Fruit fly (Drosophila melanogaster): ENCODE data around the gene Mcm10.
A peak's percentile ranks its signal among the peaks of the same experiment; 100 is the strongest.

The Mcm10 gene

DNA sequence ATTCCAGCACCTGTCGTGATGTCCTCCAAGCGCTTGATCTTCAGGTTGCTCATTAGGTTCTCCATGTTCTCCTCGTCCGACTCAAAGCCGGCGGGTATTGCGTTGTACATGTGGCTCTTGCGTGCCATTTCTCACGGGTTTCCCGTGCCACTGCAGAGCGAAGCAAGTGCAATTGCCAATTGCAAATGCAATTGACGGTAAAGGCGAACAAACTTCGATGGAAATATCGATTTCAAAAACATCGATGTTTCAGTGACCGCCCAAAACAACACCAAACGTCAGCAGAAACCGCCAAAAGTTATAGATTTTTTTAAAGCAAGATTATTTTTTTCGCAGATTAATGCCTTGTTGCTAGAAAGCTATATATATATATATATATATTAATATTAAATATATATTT is 16.9 kb upstream of the Mcm10 start, which contains the start of gene Nbr:
Nbr (minus strand) TSS at position 209 of the 400 bp plus-strand sequence.
- TF ChIP-seq Hr83 (GFP tag; optimal IDR thresholded peaks at IDR 0.05; ENCODE audit: poor library complexity, severe bottlenecking) (peak; percentile 49), lola (GFP tag; optimal IDR thresholded peaks at IDR 0.05) (no peak), Rel (GFP tag; optimal IDR thresholded peaks at IDR 0.05) (no peak), Rel (tag; optimal IDR thresholded peaks at IDR 0.05) (peak; percentile 13), Vsx2 (GFP tag; optimal IDR thresholded peaks at IDR 0.05; ENCODE audit: partially characterized antibody) (no peak), rgr (GFP tag; optimal IDR thresholded peaks at IDR 0.05) (peak; percentile 35), Dif (GFP tag; optimal IDR thresholded peaks at IDR 0.05; ENCODE audit: partially characterized antibody) (peak; percentile 58), Sp1 (GFP tag; optimal IDR thresholded peaks at IDR 0.05) (no peak)

DNA sequence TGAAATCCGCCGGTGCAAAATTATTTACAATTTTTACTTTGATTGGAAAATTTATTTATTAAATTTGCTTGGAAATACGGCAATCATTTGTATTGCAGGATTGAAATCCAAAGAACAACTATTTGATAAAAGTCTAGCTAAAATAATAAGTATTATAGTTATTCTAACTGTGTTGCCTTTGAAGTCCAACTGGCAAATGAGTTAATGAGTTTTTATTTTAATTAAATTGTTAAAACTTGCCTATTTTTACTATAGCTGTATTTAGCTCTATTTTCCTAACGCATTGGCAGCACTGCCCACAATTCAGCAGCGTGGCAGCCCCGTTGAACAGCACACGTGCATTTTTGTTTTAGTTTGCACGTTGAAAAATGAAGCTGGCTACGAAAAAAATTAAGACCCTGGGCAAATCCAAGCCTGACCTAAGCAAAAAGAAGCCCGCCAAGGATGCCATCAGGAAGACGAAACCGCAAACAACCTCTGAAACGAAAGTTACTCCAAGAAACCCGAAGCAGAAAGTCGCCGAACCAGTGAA is 16.4 kb upstream of the Mcm10 start, which contains the start of gene Noc2:
Noc2 (plus strand) TSS at position 331 of the 532 bp plus-strand sequence.
- no peak for TF ChIP-seq CG32264 (GFP tag; optimal IDR thresholded peaks at IDR 0.05)
- no peak for TF ChIP-seq usp (GFP tag; optimal IDR thresholded peaks at IDR 0.05)
- TF ChIP-seq OdsH (GFP tag; optimal IDR thresholded peaks at IDR 0.05), result peak; percentile 15
- peak; percentile 61 for TF ChIP-seq h (GFP tag; optimal IDR thresholded peaks at IDR 0.05)
- peak; percentile 43 for TF ChIP-seq rgr (GFP tag; optimal IDR thresholded peaks at IDR 0.05)
- TF ChIP-seq jim (GFP tag; optimal IDR thresholded peaks at IDR 0.05), result peak; percentile 67
- TF ChIP-seq pan (optimal IDR thresholded peaks at IDR 0.05), result no peak
- TF ChIP-seq sv (GFP tag; optimal IDR thresholded peaks at IDR 0.05), result peak; percentile 7
- peak; percentile 26 for TF ChIP-seq Sp1 (GFP tag; optimal IDR thresholded peaks at IDR 0.05)
- TF ChIP-seq fru (GFP tag; optimal IDR thresholded peaks at IDR 0.05), result peak; percentile 45
- no peak for TF ChIP-seq Rel (GFP tag; optimal IDR thresholded peaks at IDR 0.05)
- TF ChIP-seq Rel (tag; optimal IDR thresholded peaks at IDR 0.05), result peak; percentile 81
- no peak for TF ChIP-seq br (GFP tag; optimal IDR thresholded peaks at IDR 0.05)
- no peak for TF ChIP-seq N (GFP tag; optimal IDR thresholded peaks at IDR 0.05)
- TF ChIP-seq dl (GFP tag; optimal IDR thresholded peaks at IDR 0.05; ENCODE audit: insufficient read depth in 1 of 2, partially characterized antibody in 2 of 2), result no peak
- peak; percentile 35 for TF ChIP-seq Hr83 (GFP tag; optimal IDR thresholded peaks at IDR 0.05; ENCODE audit: poor library complexity, severe bottlenecking)
- peak; percentile 59 for TF ChIP-seq HLH106 (tag; optimal IDR thresholded peaks at IDR 0.05)
- TF ChIP-seq Dif (GFP tag; optimal IDR thresholded peaks at IDR 0.05; ENCODE audit: partially characterized antibody), result no peak
- peak in 1 of 2 experiments; percentile 73 for TF ChIP-seq foxo (GFP tag; optimal IDR thresholded peaks at IDR 0.05)
- TF ChIP-seq Hnf4 (GFP tag; optimal IDR thresholded peaks at IDR 0.05), result peak; percentile 21
- peak; percentile 44 for TF ChIP-seq dmrt93B (GFP tag; optimal IDR thresholded peaks at IDR 0.05)
- peak; percentile 52 for TF ChIP-seq woc (GFP tag; optimal IDR thresholded peaks at IDR 0.05)
- peak; percentile 44 for TF ChIP-seq psq (GFP tag; optimal IDR thresholded peaks at IDR 0.05)
- TF ChIP-seq Myc (optimal IDR thresholded peaks at IDR 0.05), result peak; percentile 78
- TF ChIP-seq ey (GFP tag; optimal IDR thresholded peaks at IDR 0.05), result peak; percentile 46

DNA sequence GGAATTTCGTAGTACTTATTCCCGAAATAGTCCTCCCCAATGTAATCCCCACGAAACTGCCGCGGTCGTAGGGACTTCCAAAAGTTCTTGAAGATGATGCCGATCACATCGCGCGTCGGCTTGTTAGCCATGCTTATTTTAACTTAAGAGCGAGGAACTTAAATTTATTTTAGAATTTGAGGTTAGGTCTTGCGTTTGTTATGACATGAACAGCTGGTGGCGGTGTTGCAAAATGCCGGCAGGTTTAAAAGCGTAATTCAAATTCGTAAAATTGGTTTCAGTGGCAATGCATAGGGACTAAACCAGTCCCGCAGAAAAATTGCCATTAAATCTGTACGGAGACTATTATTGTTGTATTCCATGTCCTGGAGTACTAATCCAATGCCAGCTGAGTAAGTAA is 13.3 kb upstream of the Mcm10 start:
- no peak for TF ChIP-seq OdsH (GFP tag; optimal IDR thresholded peaks at IDR 0.05)
- no peak for TF ChIP-seq ey (GFP tag; optimal IDR thresholded peaks at IDR 0.05)
- TF ChIP-seq jim (GFP tag; optimal IDR thresholded peaks at IDR 0.05), result no peak
- TF ChIP-seq sv (GFP tag; optimal IDR thresholded peaks at IDR 0.05), result no peak
- TF ChIP-seq woc (GFP tag; optimal IDR thresholded peaks at IDR 0.05), result peak; percentile 4
- TF ChIP-seq HLH106 (tag; optimal IDR thresholded peaks at IDR 0.05), result peak; percentile 11
- peak; percentile 36 for TF ChIP-seq h (GFP tag; optimal IDR thresholded peaks at IDR 0.05)
- no peak for TF ChIP-seq br (GFP tag; optimal IDR thresholded peaks at IDR 0.05)
- TF ChIP-seq fru (GFP tag; optimal IDR thresholded peaks at IDR 0.05), result no peak
- TF ChIP-seq foxo (GFP tag; optimal IDR thresholded peaks at IDR 0.05), result no peak
- TF ChIP-seq sage (GFP tag; optimal IDR thresholded peaks at IDR 0.05), result no peak
- no peak for TF ChIP-seq pan (optimal IDR thresholded peaks at IDR 0.05)
- no peak for TF ChIP-seq Rel (GFP tag; optimal IDR thresholded peaks at IDR 0.05)
- TF ChIP-seq Rel (tag; optimal IDR thresholded peaks at IDR 0.05), result peak; percentile 39
- peak; percentile 12 for TF ChIP-seq Hnf4 (GFP tag; optimal IDR thresholded peaks at IDR 0.05)
- TF ChIP-seq Myc (optimal IDR thresholded peaks at IDR 0.05), result peak; percentile 6
- TF ChIP-seq rgr (GFP tag; optimal IDR thresholded peaks at IDR 0.05), result peak; percentile 1
- TF ChIP-seq dl (GFP tag; optimal IDR thresholded peaks at IDR 0.05; ENCODE audit: insufficient read depth in 1 of 2, partially characterized antibody in 2 of 2), result no peak
- TF ChIP-seq dmrt93B (GFP tag; optimal IDR thresholded peaks at IDR 0.05), result no peak

DNA sequence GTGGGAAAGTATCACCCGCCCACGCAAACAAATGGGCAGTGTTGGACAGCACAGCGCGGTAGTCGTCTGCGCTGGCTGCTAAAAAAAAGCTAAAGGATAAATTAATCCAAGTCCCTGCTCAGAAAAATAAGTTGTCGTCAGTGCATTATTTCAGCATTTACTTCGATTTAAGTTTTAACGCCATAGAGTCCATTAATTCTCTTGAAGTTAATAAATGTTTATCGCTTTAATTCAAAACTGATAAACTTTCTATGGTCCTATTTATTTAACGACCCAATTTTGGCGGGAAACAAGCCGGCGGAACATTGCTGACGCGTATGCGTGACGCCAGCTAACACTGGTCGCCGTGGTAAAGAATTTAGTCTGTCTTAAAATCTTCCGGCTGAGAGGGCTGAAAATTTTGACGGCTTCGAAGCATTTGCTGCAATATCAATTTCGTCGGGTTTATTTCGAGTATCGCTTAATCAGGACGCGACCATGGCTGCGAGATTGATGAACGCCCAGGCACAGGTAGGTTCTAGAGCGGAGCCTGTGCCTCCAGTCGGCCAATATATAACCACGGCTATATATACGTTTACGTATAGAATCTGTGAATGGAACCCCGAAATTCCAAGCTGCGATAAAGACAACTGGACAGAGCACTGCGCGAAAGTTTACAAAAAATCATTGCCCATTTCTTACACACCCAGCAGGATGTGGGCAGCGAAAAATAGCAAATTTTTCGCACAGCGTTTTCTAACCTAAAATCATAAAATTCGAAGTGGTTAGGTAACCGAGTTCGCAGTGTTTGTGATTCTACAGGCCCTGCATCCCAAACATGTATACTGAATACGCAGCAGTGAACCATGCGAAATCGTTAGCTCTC is 11.2 kb upstream of the Mcm10 start, which contains the start of the genes mAcon1, CG43345 and CG43346:
mAcon1 (plus strand) TSS at position 276 of the 865 bp plus-strand sequence.
CG43345 (minus strand) TSS at position 287 of the 865 bp plus-strand sequence.
CG43346 (minus strand) TSS at position 287 of the 865 bp plus-strand sequence.
- TF ChIP-seq jim (GFP tag; optimal IDR thresholded peaks at IDR 0.05) (no peak), CG32264 (GFP tag; optimal IDR thresholded peaks at IDR 0.05) (peak; percentile 48), CG9705 (GFP tag; optimal IDR thresholded peaks at IDR 0.05) (peak; percentile 89), OdsH (GFP tag; optimal IDR thresholded peaks at IDR 0.05) (peak; percentile 86), fru (GFP tag; optimal IDR thresholded peaks at IDR 0.05) (peak; percentile 87), Vsx2 (GFP tag; optimal IDR thresholded peaks at IDR 0.05; ENCODE audit: partially characterized antibody) (no peak), lola (GFP tag; optimal IDR thresholded peaks at IDR 0.05) (no peak), Myc (optimal IDR thresholded peaks at IDR 0.05) (peak; percentile 100), brk (GFP tag; optimal IDR thresholded peaks at IDR 0.05) (no peak), rgr (GFP tag; optimal IDR thresholded peaks at IDR 0.05) (peak; percentile 84), Dif (GFP tag; optimal IDR thresholded peaks at IDR 0.05; ENCODE audit: partially characterized antibody) (no peak), N (GFP tag; optimal IDR thresholded peaks at IDR 0.05) (no peak), psq (GFP tag; optimal IDR thresholded peaks at IDR 0.05) (peak; percentile 73), br (GFP tag; optimal IDR thresholded peaks at IDR 0.05) (peak; percentile 91), sv (GFP tag; optimal IDR thresholded peaks at IDR 0.05) (peak; percentile 80), CrebA (GFP tag; optimal IDR thresholded peaks at IDR 0.05; ENCODE audit: borderline replicate concordance) (no peak), Sp1 (GFP tag; optimal IDR thresholded peaks at IDR 0.05) (peak; percentile 85), Jra (GFP tag; optimal IDR thresholded peaks at IDR 0.05) (peak; percentile 74), dsf (GFP tag; optimal IDR thresholded peaks at IDR 0.05; ENCODE audit: borderline replicate concordance) (no peak), foxo (GFP tag; optimal IDR thresholded peaks at IDR 0.05) (peak in 1 of 2 experiments; percentile 89), Hr83 (GFP tag; optimal IDR thresholded peaks at IDR 0.05; ENCODE audit: poor library complexity, severe bottlenecking) (no peak), sage (GFP tag; optimal IDR thresholded peaks at IDR 0.05) (no peak), GATAd (GFP tag; optimal IDR thresholded peaks at IDR 0.05) (peak; percentile 76), Mio (GFP tag; optimal IDR thresholded peaks at IDR 0.05) (peak; percentile 15)
